Fruit fly (Drosophila melanogaster) whole organism, embryonic: ENCODE results near the gene CG11674.

ENCODE experiments used
- B-H1 ChIP-seq: fragments of 200-800 bp; sonication (Bioruptor generic); IDR thresholded peaks from 3 replicates; pipeline ENCODE4 v1.3.6; 2022; ENCODE audit warnings: missing biosample characterization, missing genetic modification characterization
- CG1233 ChIP-seq: fragments of 200-800 bp; sonication (Bioruptor generic); optimal IDR thresholded peaks from 4 replicates; lab custom pipeline; 2018; ENCODE audit warnings: missing biosample characterization, mild to moderate bottlenecking, missing genetic modification characterization
- CG14441 ChIP-seq: fragments of 200-800 bp; sonication (Bioruptor generic); IDR thresholded peaks from 2 replicates; pipeline ENCODE4 v1.3.6; 2022; ENCODE audit warnings: missing biosample characterization, missing genetic modification characterization
- CG1529 ChIP-seq: fragments of 200-800 bp; sonication (Bioruptor generic); optimal IDR thresholded peaks from 3 replicates; lab custom pipeline; 2018; ENCODE audit warnings: missing biosample characterization, missing genetic modification characterization
- CG16863 ChIP-seq: fragments of 200-800 bp; sonication (Bioruptor generic); optimal IDR thresholded peaks from 3 replicates; lab custom pipeline; 2016; ENCODE audit warnings: missing biosample characterization, missing genetic modification characterization
- CG18599 ChIP-seq: fragments of 200-800 bp; sonication (Bioruptor generic); optimal IDR thresholded peaks from 3 replicates; lab custom pipeline; 2017; ENCODE audit warnings: missing biosample characterization, missing genetic modification characterization, mild to moderate bottlenecking, moderate library complexity, missing genetic modification reagents
- CG3281 ChIP-seq: fragments of 200-800 bp; sonication (Bioruptor generic); optimal IDR thresholded peaks from 3 replicates; lab custom pipeline; 2017; ENCODE audit warnings: missing biosample characterization, mild to moderate bottlenecking, missing genetic modification characterization
- CG33557 ChIP-seq: fragments of 200-800 bp; sonication (Bioruptor generic); optimal IDR thresholded peaks from 2 replicates; lab custom pipeline; 2019; ENCODE audit warnings: missing biosample characterization, mild to moderate bottlenecking, missing genetic modification characterization, moderate library complexity
- CG3995 ChIP-seq: fragments of 200-800 bp; sonication (Bioruptor generic); optimal IDR thresholded peaks from 3 replicates; lab custom pipeline; 2016; ENCODE audit warnings: missing biosample characterization, missing genetic modification characterization
- CG4404 ChIP-seq: fragments of 200-800 bp; sonication (Bioruptor generic); IDR thresholded peaks from 2 replicates; pipeline ENCODE4 v1.3.6; 2022; ENCODE audit warnings: missing biosample characterization, missing genetic modification characterization
- CG5245 ChIP-seq: fragments of 200-800 bp; sonication (Bioruptor generic); optimal IDR thresholded peaks from 3 replicates; lab custom pipeline; 2016; ENCODE audit warnings: missing biosample characterization, missing genetic modification characterization
- CG5953 ChIP-seq: fragments of 200-800 bp; sonication (Bioruptor generic); IDR thresholded peaks from 2 replicates; pipeline ENCODE4 v1.3.6; 2022; ENCODE audit warnings: missing biosample characterization, missing genetic modification characterization
- CG8281 ChIP-seq: fragments of 200-800 bp; sonication (Bioruptor generic); optimal IDR thresholded peaks from 2 replicates; lab custom pipeline; 2018; ENCODE audit warnings: missing biosample characterization, mild to moderate bottlenecking, missing genetic modification characterization, moderate library complexity
- CG8924 ChIP-seq: fragments of 200-800 bp; optimal IDR thresholded peaks from 3 replicates; lab custom pipeline; 2019; ENCODE audit warnings: missing biosample characterization, mild to moderate bottlenecking, missing genetic modification characterization, moderate library complexity
- Drgx ChIP-seq: fragments of 200-800 bp; sonication (Bioruptor generic); IDR thresholded peaks from 2 replicates; pipeline ENCODE4 v1.3.6; 2022; ENCODE audit warnings: missing biosample characterization, missing genetic modification characterization
- Elba2 ChIP-seq: fragments of 200-800 bp; sonication (Bioruptor generic); optimal IDR thresholded peaks from 3 replicates; lab custom pipeline; 2016; ENCODE audit warnings: missing biosample characterization, missing genetic modification characterization
- Ets97D ChIP-seq: fragments of 200-800 bp; sonication (Bioruptor generic); optimal IDR thresholded peaks from 3 replicates; lab custom pipeline; 2016; ENCODE audit warnings: missing biosample characterization, missing genetic modification characterization
- Gsc ChIP-seq: fragments of 200-800 bp; sonication (Bioruptor generic); IDR thresholded peaks from 2 replicates; pipeline ENCODE4 v1.3.6; 2022; ENCODE audit warnings: missing biosample characterization, missing genetic modification characterization
- Max ChIP-seq: fragments of 200-800 bp; sonication (Bioruptor generic); optimal IDR thresholded peaks from 2 replicates; lab custom pipeline; 2016; ENCODE audit warnings: missing biosample characterization, mild to moderate bottlenecking, missing genetic modification characterization
- Med ChIP-seq: fragments of 200-800 bp; sonication (Bioruptor generic); peaks from one replicate; lab custom pipeline; 2016; ENCODE audit warnings: missing biosample characterization, missing genetic modification characterization, mild to moderate bottlenecking, inconsistent platforms, moderate library complexity
- Pdp1 ChIP-seq, 2 experiments: fragments of 200-800 bp; sonication (Bioruptor generic); optimal IDR thresholded peaks; 3 replicates each; lab custom pipeline; 2016; ENCODE audit warnings: missing biosample characterization in 2 of 2, missing genetic modification characterization in 2 of 2, mild to moderate bottlenecking in 1 of 2, moderate library complexity in 1 of 2
- Rx ChIP-seq: fragments of 200-800 bp; sonication (Bioruptor generic); IDR thresholded peaks from 2 replicates; pipeline ENCODE4 v1.3.6; 2022; ENCODE audit warnings: missing biosample characterization, missing genetic modification characterization
- Ssrp ChIP-seq: fragments of 200-800 bp; sonication (Bioruptor generic); optimal IDR thresholded peaks from 2 replicates; lab custom pipeline; 2018; ENCODE audit warnings: missing biosample characterization, mild to moderate bottlenecking, missing genetic modification characterization, moderate library complexity
- Taf1 ChIP-seq: fragments of 200-800 bp; sonication (Bioruptor generic); IDR thresholded peaks from 2 replicates; pipeline ENCODE4 v1.3.6; 2022; ENCODE audit warnings: missing biosample characterization, missing genetic modification characterization
- ab ChIP-seq: fragments of 200-800 bp; sonication (Bioruptor generic); optimal IDR thresholded peaks from 2 replicates; lab custom pipeline; 2016; ENCODE audit warnings: missing biosample characterization, missing genetic modification characterization
- ap ChIP-seq: fragments of 200-800 bp; sonication (Bioruptor generic); IDR thresholded peaks from 2 replicates; pipeline ENCODE4 v1.3.6; 2022; ENCODE audit warnings: missing biosample characterization, missing genetic modification characterization
- cg ChIP-seq: fragments of 200-800 bp; sonication (Bioruptor generic); optimal IDR thresholded peaks from 3 replicates; lab custom pipeline; 2019; ENCODE audit warnings: missing biosample characterization, mild to moderate bottlenecking, missing genetic modification characterization, moderate library complexity
- croc ChIP-seq: fragments of 200-800 bp; sonication (Bioruptor generic); conservative IDR thresholded peaks from 3 replicates; pipeline ENCODE4 v1.3.6; 2022; ENCODE audit warnings: missing biosample characterization, missing genetic modification characterization
- da ChIP-seq: fragments of 200-800 bp; sonication (Bioruptor generic); optimal IDR thresholded peaks from 2 replicates; lab custom pipeline; 2016; ENCODE audit warnings: missing biosample characterization, missing genetic modification characterization
- eve ChIP-seq, 2 experiments: fragments of >200 bp; optimal IDR thresholded peaks; 2 replicates each; lab custom pipeline; 2017; ENCODE audit warnings: missing biosample characterization in 2 of 2, missing genetic modification characterization in 2 of 2
- exex ChIP-seq: fragments of 200-800 bp; sonication (Bioruptor generic); optimal IDR thresholded peaks from 4 replicates; lab custom pipeline; 2018; ENCODE audit warnings: missing biosample characterization, mild to moderate bottlenecking, missing genetic modification characterization, moderate library complexity
- gem ChIP-seq: fragments of 200-800 bp; sonication (Bioruptor generic); optimal IDR thresholded peaks from 2 replicates; lab custom pipeline; 2019; ENCODE audit warnings: missing biosample characterization, mild to moderate bottlenecking, missing genetic modification characterization, moderate library complexity
- grau ChIP-seq: fragments of 200-800 bp; optimal IDR thresholded peaks from 3 replicates; lab custom pipeline; 2019; ENCODE audit warnings: missing biosample characterization, mild to moderate bottlenecking, missing genetic modification characterization, moderate library complexity
- lilli ChIP-seq: fragments of 200-800 bp; sonication (Bioruptor generic); optimal IDR thresholded peaks from 3 replicates; lab custom pipeline; 2016; ENCODE audit warnings: missing biosample characterization, missing genetic modification characterization
- lola ChIP-seq, 3 experiments: fragments of >200 bp in 2 of 3; fragments of 200-800 bp in 1 of 3; sonication (Bioruptor generic) in 1 of 3; optimal IDR thresholded peaks; 2 replicates each; lab custom pipeline; 2017 to 2019; ENCODE audit warnings: missing biosample characterization in 3 of 3, missing genetic modification characterization in 3 of 3, mild to moderate bottlenecking in 1 of 3, moderate library complexity in 1 of 3
- lov ChIP-seq, 2 experiments: fragments of 200-800 bp in 1 of 2; fragments of >200 bp in 1 of 2; sonication (Bioruptor generic) in 1 of 2; IDR thresholded peaks in 1 of 2; optimal IDR thresholded peaks in 1 of 2; 2 replicates in 1 of 2; 3 replicates in 1 of 2; pipeline versions ENCODE4 v1.3.6 to Lab custom; 2017 to 2022; ENCODE audit warnings: missing biosample characterization in 1 of 2, missing genetic modification characterization in 1 of 2
- mam ChIP-seq: fragments of 200-800 bp; sonication (Bioruptor generic); optimal IDR thresholded peaks from 3 replicates; lab custom pipeline; 2016; ENCODE audit warnings: missing biosample characterization, missing genetic modification characterization
- nau ChIP-seq: fragments of 200-800 bp; sonication (Bioruptor generic); optimal IDR thresholded peaks from 3 replicates; lab custom pipeline; 2017; ENCODE audit warnings: missing biosample characterization, mild to moderate bottlenecking, missing genetic modification characterization, missing genetic modification reagents
- nmo ChIP-seq: fragments of 200-800 bp; sonication (Bioruptor generic); optimal IDR thresholded peaks from 2 replicates; lab custom pipeline; 2018; ENCODE audit warnings: missing biosample characterization, mild to moderate bottlenecking, missing genetic modification characterization, moderate library complexity
- p53 ChIP-seq: fragments of 200-800 bp; sonication (Bioruptor generic); optimal IDR thresholded peaks from 2 replicates; lab custom pipeline; 2016; ENCODE audit warnings: missing biosample characterization, missing genetic modification characterization
- psq ChIP-seq: fragments of 200-800 bp; sonication (Bioruptor generic); optimal IDR thresholded peaks from 2 replicates; lab custom pipeline; 2017; ENCODE audit warnings: missing biosample characterization, missing genetic modification characterization
- salm ChIP-seq: fragments of 200-800 bp; sonication (Bioruptor generic); optimal IDR thresholded peaks from 2 replicates; lab custom pipeline; 2018; ENCODE audit warnings: missing biosample characterization, mild to moderate bottlenecking, missing genetic modification characterization
- sens ChIP-seq: fragments of 200-800 bp; sonication (Bioruptor generic); peaks from one replicate; lab custom pipeline; 2016; ENCODE audit warnings: missing biosample characterization, missing genetic modification characterization
- sima ChIP-seq: fragments of 200-800 bp; sonication (Bioruptor generic); optimal IDR thresholded peaks from 2 replicates; lab custom pipeline; 2016; ENCODE audit warnings: missing biosample characterization, missing genetic modification characterization
- sqz ChIP-seq: fragments of 200-800 bp; sonication (Bioruptor generic); optimal IDR thresholded peaks from 3 replicates; lab custom pipeline; 2018; ENCODE audit warnings: missing biosample characterization, mild to moderate bottlenecking, missing genetic modification characterization
- tup ChIP-seq: fragments of 200-800 bp; sonication (Bioruptor generic); optimal IDR thresholded peaks from 2 replicates; lab custom pipeline; 2016; ENCODE audit warnings: missing biosample characterization, mild to moderate bottlenecking, missing genetic modification characterization, moderate library complexity
- vfl ChIP-seq: fragments of 200-800 bp; sonication (Bioruptor generic); optimal IDR thresholded peaks from 2 replicates; lab custom pipeline; 2016; ENCODE audit warnings: missing biosample characterization, missing genetic modification characterization
- wek ChIP-seq: fragments of 200-800 bp; sonication (Bioruptor generic); optimal IDR thresholded peaks from 3 replicates; lab custom pipeline; 2018; ENCODE audit warnings: missing biosample characterization, mild to moderate bottlenecking, missing genetic modification characterization, moderate library complexity

The CG11674 gene

DNA sequence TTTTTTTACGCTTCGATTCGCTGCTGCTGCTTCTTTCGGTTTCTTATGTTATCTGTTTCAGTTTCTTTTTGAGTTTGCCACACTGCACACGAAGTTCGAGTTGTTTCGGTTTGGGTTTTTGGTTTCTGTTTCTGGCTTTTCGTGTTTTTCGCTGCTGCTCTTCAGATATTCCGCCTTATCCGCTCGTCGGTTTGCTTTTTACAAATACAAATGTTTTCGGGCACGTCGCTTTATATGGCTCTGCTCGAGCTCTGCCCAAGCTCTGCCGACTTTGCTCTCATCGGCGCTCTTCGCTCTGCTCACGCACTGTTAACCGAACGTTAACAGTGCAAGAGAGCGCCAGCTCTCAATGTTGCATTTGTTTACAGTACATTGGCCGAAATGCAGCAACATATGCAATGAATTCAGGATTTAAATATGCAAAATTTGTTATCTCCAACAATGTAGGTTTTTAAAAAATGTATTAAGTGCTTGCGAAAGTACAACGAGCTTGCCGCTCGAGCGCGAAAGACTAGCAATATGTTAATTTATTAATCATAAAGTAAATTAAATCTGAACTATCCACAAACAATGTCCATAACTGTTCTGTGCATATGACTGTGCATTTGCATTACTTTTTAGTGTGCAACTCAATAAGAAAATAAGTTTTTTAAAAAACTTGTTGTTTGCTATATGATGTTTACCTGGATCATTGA lies 14.3 kb downstream of the CG11674 start (continued):
- no peak for TF ChIP-seq vfl
- TF ChIP-seq psq (GFP tag; lab: Kevin White, UChicago), result no peak
- TF ChIP-seq ab, result no peak
- TF ChIP-seq Drgx (GFP tag; lab: Robert Waterston, UW), result no peak
- TF ChIP-seq Pdp1 (GFP tag; optimal IDR thresholded peaks at IDR 0.05; lab: Kevin White, UChicago), result no peak
- no peak for TF ChIP-seq Max (GFP tag; lab: Kevin White, UChicago)

DNA sequence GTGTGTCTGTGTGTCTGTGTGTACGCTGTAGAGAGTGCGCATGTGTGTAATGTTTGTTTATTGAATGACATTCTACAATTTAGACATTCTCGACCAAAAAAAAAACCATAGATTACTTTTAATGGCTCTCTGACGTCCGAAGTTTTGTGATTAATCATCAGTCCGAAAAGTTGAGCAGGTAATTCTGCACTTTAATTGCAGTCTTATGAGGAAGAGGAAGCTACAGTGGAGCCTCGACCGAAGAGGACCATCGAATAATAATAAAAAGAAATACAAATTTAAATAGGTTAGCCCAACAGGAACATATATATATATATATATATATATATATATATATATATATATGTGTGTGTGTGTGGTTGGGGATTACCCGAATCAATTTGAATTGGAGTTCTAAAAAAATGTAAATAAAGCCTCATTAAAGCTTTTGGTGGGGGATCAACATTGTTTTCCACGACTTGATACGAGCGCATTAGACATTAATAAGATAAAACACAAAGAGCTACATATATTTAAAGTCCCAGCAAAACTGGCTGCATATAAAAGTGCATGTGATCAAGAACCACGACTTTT lies 16.4 kb downstream of the CG11674 start:
- TF ChIP-seq sima (no peak), gem (tag; lab: Kevin White, UChicago) (peak; percentile 6), CG33557 (no peak), lilli (GFP tag; lab: Kevin White, UChicago) (no peak), nmo (GFP tag; lab: Kevin White, UChicago) (no peak), eve (GFP tag; optimal IDR thresholded peaks at IDR 0.05; lab: Kevin White, UChicago) (peak in 1 of 2 experiments; percentile 34), lov (optimal IDR thresholded peaks at IDR 0.05; lab: Kevin White, UChicago) (no peak), lov (GFP tag; IDR thresholded peaks at IDR 0.05; lab: Robert Waterston, UW) (no peak), CG16863 (GFP tag; lab: Kevin White, UChicago) (no peak), Rx (no peak), croc (no peak), CG5245 (GFP tag; lab: Kevin White, UChicago) (no peak), CG1233 (no peak), mam (GFP tag; lab: Kevin White, UChicago) (no peak), Ssrp (peak; percentile 21), CG1529 (no peak), sens (GFP tag; lab: Kevin White, UChicago) (peak; percentile 78), CG8281 (tag; lab: Kevin White, UChicago) (peak; percentile 0), ap (GFP tag; lab: Robert Waterston, UW) (no peak), CG5953 (no peak), CG3281 (GFP tag; lab: Kevin White, UChicago) (peak; percentile 6), sqz (peak; percentile 68), tup (GFP tag; lab: Kevin White, UChicago) (no peak), Gsc (GFP tag; lab: Robert Waterston, UW) (no peak), CG4404 (no peak), grau (tag; lab: Kevin White, UChicago) (peak; percentile 46), exex (tag; lab: Kevin White, UChicago) (peak; percentile 16), CG14441 (no peak), Taf1 (GFP tag; lab: Robert Waterston, UW) (no peak), B-H1 (no peak), nau (GFP tag; lab: Kevin White, UChicago) (no peak), salm (no peak), Elba2 (GFP tag; lab: Kevin White, UChicago) (no peak), Ets97D (GFP tag; lab: Kevin White, UChicago) (no peak), p53 (no peak), da (no peak), CG18599 (GFP tag; lab: Kevin White, UChicago) (no peak), Med (GFP tag; lab: Kevin White, UChicago) (peak; percentile 69), lola (GFP tag; optimal IDR thresholded peaks at IDR 0.05; lab: Kevin White, UChicago) (no peak), cg (no peak), CG3995 (GFP tag; lab: Kevin White, UChicago) (no peak), wek (GFP tag; lab: Kevin White, UChicago) (no peak), CG8924 (tag; lab: Kevin White, UChicago) (no peak)
